Worm (Caenorhabditis elegans): ENCODE data around the gene H40L08.7.

H40L08.7 gene

ce11 chrX:15103481-15103880, 25.9 kb upstream of the H40L08.7 start:
- TF ChIP-seq klf-2 (GFP tag; conservative IDR thresholded peaks at IDR 0.05): no peak
- TF ChIP-seq ztf-23 (GFP tag; IDR thresholded peaks at IDR 0.05): no peak
- no peak for TF ChIP-seq med-1 (GFP tag; optimal IDR thresholded peaks at IDR 0.05; ENCODE audit: insufficient read depth)
- TF ChIP-seq flt-1 (GFP tag; IDR thresholded peaks at IDR 0.05): no peak
- TF ChIP-seq T22C8.4 (GFP tag; IDR thresholded peaks at IDR 0.05): no peak
- TF ChIP-seq ztf-29 (GFP tag; IDR thresholded peaks at IDR 0.05): no peak
- TF ChIP-seq cog-1 (tag; optimal IDR thresholded peaks at IDR 0.05): no peak
- no peak for TF ChIP-seq tab-1 (GFP tag; IDR thresholded peaks at IDR 0.05)
- TF ChIP-seq ref-1 (GFP tag; conservative IDR thresholded peaks at IDR 0.05): no peak

ce11 chrX:15100369-15100963, 22.9 kb upstream of the H40L08.7 start, which contains the start of gene dhhc-1:
TSS of gene dhhc-1 (minus strand) at chrX:15100419.
- TF ChIP-seq klf-2 (GFP tag; conservative IDR thresholded peaks at IDR 0.05) (no peak), T22C8.4 (GFP tag; IDR thresholded peaks at IDR 0.05) (no peak), cog-1 (tag; optimal IDR thresholded peaks at IDR 0.05) (peak; percentile 3), flt-1 (GFP tag; IDR thresholded peaks at IDR 0.05) (0 out of 2 replicates have a peak, but pooled peaks have one; percentile 12), tab-1 (GFP tag; IDR thresholded peaks at IDR 0.05) (0 out of 2 replicates have a peak, but pooled peaks have one; percentile 45), ztf-29 (GFP tag; IDR thresholded peaks at IDR 0.05) (no peak), ztf-23 (GFP tag; IDR thresholded peaks at IDR 0.05) (0 out of 2 replicates have a peak, but pooled peaks have one; percentile 26)

- TF ChIP-seq med-1 (GFP tag; optimal IDR thresholded peaks at IDR 0.05; ENCODE audit: insufficient read depth): no peak
- TF ChIP-seq klf-2 (GFP tag; conservative IDR thresholded peaks at IDR 0.05): no peak
- TF ChIP-seq T22C8.4 (GFP tag; IDR thresholded peaks at IDR 0.05): no peak
- TF ChIP-seq cog-1 (tag; optimal IDR thresholded peaks at IDR 0.05): no peak
- no peak for TF ChIP-seq flt-1 (GFP tag; IDR thresholded peaks at IDR 0.05)
- no peak for TF ChIP-seq tab-1 (GFP tag; IDR thresholded peaks at IDR 0.05)
- no peak for TF ChIP-seq ztf-23 (GFP tag; IDR thresholded peaks at IDR 0.05)
- no peak for TF ChIP-seq ztf-29 (GFP tag; IDR thresholded peaks at IDR 0.05)
- TF ChIP-seq ref-1 (GFP tag; conservative IDR thresholded peaks at IDR 0.05): no peak
Measured at ce11 chrX:15097763-15098162, 20.2 kb upstream of the H40L08.7 start, which contains the start of gene F09B12.3. TSS of gene F09B12.3 (minus strand) at chrX:15097954.

- no peak for TF ChIP-seq ztf-29 (GFP tag; IDR thresholded peaks at IDR 0.05)
- no peak for TF ChIP-seq ref-1 (GFP tag; conservative IDR thresholded peaks at IDR 0.05)
- TF ChIP-seq T22C8.4 (GFP tag; IDR thresholded peaks at IDR 0.05): no peak
- TF ChIP-seq med-1 (GFP tag; optimal IDR thresholded peaks at IDR 0.05; ENCODE audit: insufficient read depth): no peak
- TF ChIP-seq cog-1 (tag; optimal IDR thresholded peaks at IDR 0.05): no peak
- no peak for TF ChIP-seq flt-1 (GFP tag; IDR thresholded peaks at IDR 0.05)
- no peak for TF ChIP-seq ztf-23 (GFP tag; IDR thresholded peaks at IDR 0.05)
- no peak for TF ChIP-seq tab-1 (GFP tag; IDR thresholded peaks at IDR 0.05)
- no peak for TF ChIP-seq klf-2 (GFP tag; conservative IDR thresholded peaks at IDR 0.05)
Measured at ce11 chrX:15096277-15096676, 18.7 kb upstream of the H40L08.7 start.

ce11 chrX:15094973-15095372, 17.4 kb upstream of the H40L08.7 start, which contains the start of gene F09B12.7:
TSS of gene F09B12.7 (minus strand) at chrX:15095073.
- TF ChIP-seq klf-2 (GFP tag; conservative IDR thresholded peaks at IDR 0.05) (no peak), flt-1 (GFP tag; IDR thresholded peaks at IDR 0.05) (no peak), T22C8.4 (GFP tag; IDR thresholded peaks at IDR 0.05) (no peak), ztf-29 (GFP tag; IDR thresholded peaks at IDR 0.05) (no peak), cog-1 (tag; optimal IDR thresholded peaks at IDR 0.05) (no peak), tab-1 (GFP tag; IDR thresholded peaks at IDR 0.05) (no peak), ref-1 (GFP tag; conservative IDR thresholded peaks at IDR 0.05) (no peak), ztf-23 (GFP tag; IDR thresholded peaks at IDR 0.05) (no peak), med-1 (GFP tag; optimal IDR thresholded peaks at IDR 0.05; ENCODE audit: insufficient read depth) (no peak)

ce11 chrX:15092775-15093386, 15.3 kb upstream of the H40L08.7 start:
- no peak for TF ChIP-seq ztf-23 (GFP tag; IDR thresholded peaks at IDR 0.05)
- no peak for TF ChIP-seq flt-1 (GFP tag; IDR thresholded peaks at IDR 0.05)
- TF ChIP-seq tab-1 (GFP tag; IDR thresholded peaks at IDR 0.05): 0 out of 2 replicates have a peak, but pooled peaks have one; percentile 46

ce11 chrX:15089123-15089522, 11.6 kb upstream of the H40L08.7 start, which contains the start of gene flr-4:
TSS of gene flr-4 (plus strand) at chrX:15089397.
- TF ChIP-seq med-1 (GFP tag; optimal IDR thresholded peaks at IDR 0.05; ENCODE audit: insufficient read depth) (no peak), flt-1 (GFP tag; IDR thresholded peaks at IDR 0.05) (no peak), T22C8.4 (GFP tag; IDR thresholded peaks at IDR 0.05) (no peak), klf-2 (GFP tag; conservative IDR thresholded peaks at IDR 0.05) (no peak)

ce11 chrX:15087752-15088151, 10.2 kb upstream of the H40L08.7 start:
- TF ChIP-seq T22C8.4 (GFP tag; IDR thresholded peaks at IDR 0.05) (no peak), ztf-23 (GFP tag; IDR thresholded peaks at IDR 0.05) (no peak), tab-1 (GFP tag; IDR thresholded peaks at IDR 0.05) (no peak), flt-1 (GFP tag; IDR thresholded peaks at IDR 0.05) (no peak), med-1 (GFP tag; optimal IDR thresholded peaks at IDR 0.05; ENCODE audit: insufficient read depth) (no peak), ref-1 (GFP tag; conservative IDR thresholded peaks at IDR 0.05) (no peak), ztf-29 (GFP tag; IDR thresholded peaks at IDR 0.05) (no peak)

ce11 chrX:15084395-15084794, 6.9 kb upstream of the H40L08.7 start, which contains the start of gene F09B12.5:
TSS of gene F09B12.5 (plus strand) at chrX:15084695.
- TF ChIP-seq klf-2 (GFP tag; conservative IDR thresholded peaks at IDR 0.05) (no peak), tab-1 (GFP tag; IDR thresholded peaks at IDR 0.05) (no peak), med-1 (GFP tag; optimal IDR thresholded peaks at IDR 0.05; ENCODE audit: insufficient read depth) (no peak), T22C8.4 (GFP tag; IDR thresholded peaks at IDR 0.05) (no peak)

- TF ChIP-seq cog-1 (tag; optimal IDR thresholded peaks at IDR 0.05): no peak
- TF ChIP-seq med-1 (GFP tag; optimal IDR thresholded peaks at IDR 0.05; ENCODE audit: insufficient read depth): no peak
- no peak for TF ChIP-seq ref-1 (GFP tag; conservative IDR thresholded peaks at IDR 0.05)
- TF ChIP-seq klf-2 (GFP tag; conservative IDR thresholded peaks at IDR 0.05): no peak
- no peak for TF ChIP-seq tab-1 (GFP tag; IDR thresholded peaks at IDR 0.05)
- no peak for TF ChIP-seq ztf-23 (GFP tag; IDR thresholded peaks at IDR 0.05)
Measured at ce11 chrX:15083795-15084194, 6.3 kb upstream of the H40L08.7 start, which contains the start of gene H40L08.1. TSS of gene H40L08.1 (minus strand) at chrX:15084086.

Measured in whole organism, midembryonic.